Worm (Caenorhabditis elegans) whole organism, young adult: ENCODE results near the gene ref-1.

Source experiments
- B0035.1 ChIP-seq: sonication (generic microtip); optimal IDR thresholded peaks from 2 replicates; lab custom pipeline; 2016; ENCODE audit warnings: missing genetic modification characterization, mild to moderate bottlenecking, missing compliant biosample characterization, missing genotype, missing genetic modification reagents
- C06A6.2 ChIP-seq: fragments of 200-800 bp; sonication (Bioruptor generic); conservative IDR thresholded peaks from 2 replicates; pipeline ENCODE4 v1.3.6; 2022; ENCODE audit warnings: missing genetic modification characterization, missing compliant biosample characterization
- C17E4.6 ChIP-seq: fragments of 200-800 bp; sonication (Bioruptor generic); IDR thresholded peaks from 2 replicates; pipeline ENCODE4 v1.3.6; 2022; ENCODE audit warnings: missing genetic modification reagents, missing genetic modification characterization, missing compliant biosample characterization
- F10E7.11 ChIP-seq: sonication (generic microtip); optimal IDR thresholded peaks from 2 replicates; lab custom pipeline; 2017; ENCODE audit warnings: mild to moderate bottlenecking, missing genetic modification characterization, moderate library complexity, missing compliant biosample characterization
- F23B12.7 ChIP-seq: sonication (generic microtip); optimal IDR thresholded peaks from 2 replicates; lab custom pipeline; 2017; ENCODE audit warnings: missing genetic modification characterization, mild to moderate bottlenecking, missing compliant biosample characterization, antibody characterized with exemption, moderate library complexity; ENCODE audit not compliant: insufficient read depth
- F37B4.10 ChIP-seq: fragments of 200-800 bp; sonication (Bioruptor generic); IDR thresholded peaks from 2 replicates; pipeline ENCODE4 v1.3.6; 2022; ENCODE audit warnings: missing genetic modification characterization, missing compliant biosample characterization
- F49E8.2 ChIP-seq: sonication (generic microtip); optimal IDR thresholded peaks from 3 replicates; lab custom pipeline; 2017; ENCODE audit warnings: missing genetic modification characterization, mild to moderate bottlenecking, missing compliant biosample characterization, antibody characterized with exemption, moderate library complexity; ENCODE audit not compliant: insufficient read depth
- T07F8.4 ChIP-seq: sonication (generic microtip); optimal IDR thresholded peaks from 2 replicates; lab custom pipeline; 2016; ENCODE audit warnings: mild to moderate bottlenecking, missing genetic modification characterization, moderate library complexity, missing compliant biosample characterization
- Y53G8AR.9 ChIP-seq: fragments of 200-800 bp; sonication (Bioruptor generic); conservative IDR thresholded peaks from 2 replicates; pipeline ENCODE4 v1.3.6; 2022; ENCODE audit warnings: missing genetic modification reagents, missing genetic modification characterization, missing compliant biosample characterization
- Y56A3A.18 ChIP-seq: fragments of 200-800 bp; sonication (Bioruptor generic); IDR thresholded peaks from 2 replicates; pipeline ENCODE4 v1.3.6; 2022; ENCODE audit warnings: missing genetic modification reagents, missing genetic modification characterization, missing compliant biosample characterization
- Y79H2A.3 ChIP-seq: fragments of 200-800 bp; sonication (Bioruptor generic); conservative IDR thresholded peaks from 2 replicates; pipeline ENCODE4 v1.3.6; 2022; ENCODE audit warnings: missing genetic modification reagents, missing genetic modification characterization, missing compliant biosample characterization
- ZK185.1 ChIP-seq: sonication (generic microtip); optimal IDR thresholded peaks from 2 replicates; lab custom pipeline; 2016; ENCODE audit warnings: mild to moderate bottlenecking, missing genetic modification characterization, missing compliant biosample characterization; ENCODE audit not compliant: poor library complexity, severe bottlenecking
- ama-1 ChIP-seq, 3 experiments: fragments of 150-350 bp in 1 of 3; sonication (generic microtip) in 2 of 3; optimal IDR thresholded peaks; 2 replicates each; lab custom pipeline; 2014 to 2018; ENCODE audit warnings: missing biosample characterization in 2 of 3, missing genetic modification characterization in 2 of 3, missing genetic modification reagents in 2 of 3
- athp-1 ChIP-seq: sonication (generic microtip); optimal IDR thresholded peaks from 2 replicates; lab custom pipeline; 2017; ENCODE audit warnings: mild to moderate bottlenecking, missing genetic modification characterization, missing compliant biosample characterization
- attf-3 ChIP-seq: fragments of 200-800 bp; sonication (Bioruptor generic); conservative IDR thresholded peaks from 2 replicates; pipeline ENCODE4 v1.3.6; 2022; ENCODE audit warnings: missing genetic modification reagents, missing genetic modification characterization, missing compliant biosample characterization
- bed-2 ChIP-seq: fragments of 200-800 bp; sonication (Bioruptor generic); IDR thresholded peaks from 2 replicates; pipeline ENCODE4 v1.3.6; 2022; ENCODE audit warnings: missing genetic modification reagents, missing genetic modification characterization, missing compliant biosample characterization
- cebp-2 ChIP-seq: fragments of 200-800 bp; sonication (Bioruptor generic); IDR thresholded peaks from 2 replicates; pipeline ENCODE4 v1.3.6; 2022; ENCODE audit warnings: missing genetic modification characterization, missing compliant biosample characterization
- ceh-100 ChIP-seq: fragments of 200-800 bp; sonication (Bioruptor generic); IDR thresholded peaks from 2 replicates; pipeline ENCODE4 v1.3.6; 2022; ENCODE audit warnings: missing genetic modification reagents, missing genetic modification characterization, missing compliant biosample characterization
- ceh-27 ChIP-seq: fragments of 200-800 bp; sonication (Bioruptor generic); optimal IDR thresholded peaks from 2 replicates; lab custom pipeline; 2018; ENCODE audit warnings: mild to moderate bottlenecking, missing genetic modification characterization, moderate library complexity, missing compliant biosample characterization
- ceh-58 ChIP-seq: fragments of 200-800 bp; sonication (Bioruptor generic); IDR thresholded peaks from 2 replicates; pipeline ENCODE4 v1.3.6; 2022; ENCODE audit warnings: missing genetic modification characterization, missing compliant biosample characterization
- ceh-91 ChIP-seq: fragments of 200-800 bp; sonication (Bioruptor generic); IDR thresholded peaks from 2 replicates; pipeline ENCODE4 v1.3.6; 2022; ENCODE audit warnings: missing genetic modification reagents, missing genetic modification characterization, missing compliant biosample characterization
- chd-7 ChIP-seq: sonication (generic microtip); optimal IDR thresholded peaks from 2 replicates; lab custom pipeline; 2016; ENCODE audit warnings: mild to moderate bottlenecking, missing genetic modification characterization, moderate library complexity, missing compliant biosample characterization
- egl-18 ChIP-seq: fragments of 200-800 bp; sonication (Bioruptor generic); IDR thresholded peaks from 2 replicates; pipeline ENCODE4 v1.3.6; 2022; ENCODE audit warnings: missing genetic modification reagents, missing genetic modification characterization, missing compliant biosample characterization
- egl-44 ChIP-seq: fragments of 200-800 bp; sonication (Bioruptor generic); IDR thresholded peaks from 2 replicates; pipeline ENCODE4 v1.3.6; 2022; ENCODE audit warnings: missing genetic modification reagents, missing genetic modification characterization, missing compliant biosample characterization
- ekl-4 ChIP-seq: fragments of 200-800 bp; sonication (Bioruptor generic); IDR thresholded peaks from 2 replicates; pipeline ENCODE4 v1.3.6; 2022; ENCODE audit warnings: missing genetic modification reagents, missing genetic modification characterization, missing compliant biosample characterization
- fkh-3 ChIP-seq: sonication (generic microtip); optimal IDR thresholded peaks from 2 replicates; lab custom pipeline; 2016; ENCODE audit warnings: mild to moderate bottlenecking, missing genetic modification characterization, missing compliant biosample characterization
- him-1 ChIP-seq: sonication (generic microtip); optimal IDR thresholded peaks from 2 replicates; lab custom pipeline; 2016; ENCODE audit warnings: missing genotype, missing genetic modification reagents, missing genetic modification characterization, missing compliant biosample characterization
- hmg-1.2 ChIP-seq: fragments of 200-800 bp; sonication (Bioruptor generic); IDR thresholded peaks from 2 replicates; pipeline ENCODE4 v1.3.6; 2022; ENCODE audit warnings: missing genetic modification reagents, missing genetic modification characterization, missing compliant biosample characterization
- hsf-1 ChIP-seq: fragments of 200-800 bp; sonication (Bioruptor generic); IDR thresholded peaks from 2 replicates; pipeline ENCODE4 v1.3.6; 2022; ENCODE audit warnings: missing genetic modification reagents, missing genetic modification characterization, missing compliant biosample characterization
- lag-1 ChIP-seq: fragments of 200-800 bp; sonication (Bioruptor generic); IDR thresholded peaks from 2 replicates; pipeline ENCODE4 v1.3.6; 2022; ENCODE audit warnings: missing genetic modification reagents, missing genetic modification characterization, missing compliant biosample characterization
- let-526 ChIP-seq: fragments of 200-800 bp; sonication (Bioruptor generic); IDR thresholded peaks from 2 replicates; pipeline ENCODE4 v1.3.6; 2022; ENCODE audit warnings: missing genetic modification reagents, missing genetic modification characterization, missing compliant biosample characterization
- lin-26 ChIP-seq: fragments of 200-800 bp; sonication (Bioruptor generic); IDR thresholded peaks from 2 replicates; pipeline ENCODE4 v1.3.6; 2022; ENCODE audit warnings: missing genetic modification reagents, missing genetic modification characterization, missing compliant biosample characterization
- lin-54 ChIP-seq: fragments of 200-800 bp; sonication (Bioruptor generic); optimal IDR thresholded peaks from 2 replicates; lab custom pipeline; 2018; ENCODE audit warnings: mild to moderate bottlenecking, missing genetic modification characterization, missing compliant biosample characterization
- lsy-27 ChIP-seq: sonication (generic microtip); optimal IDR thresholded peaks from 2 replicates; lab custom pipeline; 2017; ENCODE audit warnings: missing genetic modification characterization, mild to moderate bottlenecking, missing compliant biosample characterization, antibody characterized with exemption, missing genotype, borderline replicate concordance; ENCODE audit not compliant: insufficient read depth
- mxl-1 ChIP-seq: sonication (generic microtip); optimal IDR thresholded peaks from 2 replicates; lab custom pipeline; 2016; ENCODE audit warnings: missing genetic modification characterization, missing compliant biosample characterization
- nhr-179 ChIP-seq: sonication (generic microtip); optimal IDR thresholded peaks from 2 replicates; lab custom pipeline; 2016; ENCODE audit warnings: mild to moderate bottlenecking, missing genetic modification characterization, missing compliant biosample characterization
- nhr-27 ChIP-seq: fragments of 200-800 bp; sonication (Bioruptor generic); optimal IDR thresholded peaks from 2 replicates; lab custom pipeline; 2018; ENCODE audit warnings: mild to moderate bottlenecking, missing genetic modification characterization, moderate library complexity, missing compliant biosample characterization
- nhr-90 ChIP-seq: sonication (generic microtip); optimal IDR thresholded peaks from 2 replicates; lab custom pipeline; 2016; ENCODE audit warnings: missing genotype, mild to moderate bottlenecking, missing genetic modification characterization, missing compliant biosample characterization
- rec-8 ChIP-seq, 2 experiments: sonication (generic microtip); optimal IDR thresholded peaks; 2 replicates each; lab custom pipeline; 2016; ENCODE audit warnings: mild to moderate bottlenecking in 2 of 2, missing genetic modification characterization in 2 of 2, missing genetic modification reagents in 2 of 2, missing genotype in 2 of 2, missing biosample characterization in 1 of 2, missing compliant biosample characterization in 1 of 2, moderate library complexity in 1 of 2
- rpc-1 ChIP-seq, 2 experiments: fragments of 150-350 bp in 1 of 2; sonication (generic microtip) in 1 of 2; optimal IDR thresholded peaks; 2 replicates each; lab custom pipeline; 2014 to 2018; ENCODE audit warnings: missing biosample characterization in 1 of 2, missing genetic modification characterization in 1 of 2, missing genetic modification reagents in 1 of 2, missing genotype in 1 of 2
- snpc-3.4 ChIP-seq: sonication (generic microtip); optimal IDR thresholded peaks from 2 replicates; lab custom pipeline; 2017; ENCODE audit warnings: missing genetic modification characterization, mild to moderate bottlenecking, missing compliant biosample characterization, antibody characterized with exemption, moderate library complexity, missing genotype, missing genetic modification reagents
- sptf-2 ChIP-seq: fragments of 200-800 bp; sonication (Bioruptor generic); optimal IDR thresholded peaks from 2 replicates; lab custom pipeline; 2018; ENCODE audit warnings: mild to moderate bottlenecking, missing genetic modification characterization, missing compliant biosample characterization
- tlf-1 ChIP-seq: fragments of 200-800 bp; sonication (Bioruptor generic); optimal IDR thresholded peaks from 2 replicates; lab custom pipeline; 2018; ENCODE audit warnings: mild to moderate bottlenecking, missing genetic modification characterization, missing compliant biosample characterization
- ztf-18 ChIP-seq: sonication (generic microtip); optimal IDR thresholded peaks from 2 replicates; lab custom pipeline; 2016; ENCODE audit warnings: missing genotype, mild to moderate bottlenecking, missing genetic modification characterization, missing compliant biosample characterization

The ref-1 gene

DNA sequence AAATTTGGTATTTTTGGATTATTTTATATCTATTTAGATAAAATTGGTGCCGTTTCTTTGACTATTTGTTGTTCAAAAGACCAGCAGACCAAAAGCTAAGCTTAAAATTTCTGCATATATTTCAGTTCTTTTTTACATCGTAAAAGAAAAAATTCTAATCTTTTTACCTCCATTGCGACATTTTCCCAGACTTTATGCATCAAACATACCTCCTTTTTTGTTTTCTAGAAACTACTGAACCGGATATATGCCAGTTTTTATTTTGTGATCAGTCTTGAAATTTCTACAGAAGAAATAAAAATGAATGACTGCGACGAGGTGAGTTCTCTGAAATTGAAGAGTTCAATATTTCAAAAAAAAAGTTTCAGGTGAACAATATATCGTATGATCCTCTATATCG lies 23.7 kb upstream of the ref-1 start, which contains the start of gene srb-6:
srb-6 (plus strand) TSS at position 301 of the 400 bp plus-strand sequence.
- TF ChIP-seq ama-1 (optimal IDR thresholded peaks at IDR 0.05; lab: Kevin White, UChicago) (no peak), ama-1 (GFP tag; optimal IDR thresholded peaks at IDR 0.05; lab: Kevin White, UChicago) (no peak)

DNA sequence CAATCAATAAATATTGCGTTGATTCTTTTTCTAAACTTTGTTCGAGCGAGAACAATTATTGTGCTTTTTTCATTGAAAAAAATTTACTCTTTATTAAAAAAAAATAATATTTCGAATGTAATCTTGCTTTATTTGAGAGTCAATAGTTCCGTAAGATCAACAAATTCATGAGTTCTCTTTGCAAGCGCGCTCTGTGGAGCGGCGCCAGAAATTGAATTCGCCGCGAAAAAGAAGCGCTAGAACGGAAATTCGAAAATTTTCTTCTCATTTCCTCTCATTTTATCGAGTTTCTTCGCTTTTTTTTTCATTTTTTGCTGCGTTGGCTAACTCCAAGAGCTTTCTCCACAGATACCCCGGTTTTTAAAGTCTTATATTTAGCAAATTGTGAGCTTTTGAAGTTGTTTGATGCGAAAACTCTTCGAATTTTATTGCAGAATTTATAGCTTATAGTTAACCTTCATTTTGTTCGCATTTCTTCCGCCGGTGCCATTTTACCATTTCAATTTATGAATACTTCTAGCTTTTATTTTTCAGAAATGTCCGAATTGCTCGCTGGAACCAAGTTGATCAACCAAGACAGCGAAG lies 21.1 kb upstream of the ref-1 start, which contains the start of gene R05H5.3:
R05H5.3 (plus strand) TSS at position 535 of the 585 bp plus-strand sequence.
- TF ChIP-seq ceh-100 (peak; percentile 94), ZK185.1 (peak; percentile 18), sptf-2 (no peak), chd-7 (no peak), C17E4.6 (peak; percentile 69; the same call in 1 of the 2 replicates), ztf-18 (peak; percentile 58), rec-8 (tag; optimal IDR thresholded peaks at IDR 0.05; lab: Kevin White, UChicago) (peak in 1 of 2 experiments; percentile 14), nhr-90 (tag; lab: Kevin White, UChicago) (no peak), Y53G8AR.9 (GFP tag; lab: Robert Waterston, UW) (no peak), F10E7.11 (tag; lab: Kevin White, UChicago) (no peak), cebp-2 (GFP tag; lab: Robert Waterston, UW) (no peak), ceh-58 (GFP tag; lab: Robert Waterston, UW) (no peak), F49E8.2 (peak; percentile 74), nhr-27 (tag; lab: Kevin White, UChicago) (no peak), attf-3 (GFP tag; lab: Robert Waterston, UW) (peak; percentile 72), lsy-27 (tag; lab: Kevin White, UChicago) (no peak), Y56A3A.18 (GFP tag; lab: Robert Waterston, UW) (no peak), hsf-1 (GFP tag; lab: Robert Waterston, UW) (peak; percentile 55; the same call in 1 of the 2 replicates), B0035.1 (tag; lab: Kevin White, UChicago) (no peak), F37B4.10 (GFP tag; lab: Robert Waterston, UW) (no peak), him-1 (tag; lab: Kevin White, UChicago) (peak; percentile 74), egl-44 (no peak), hmg-1.2 (GFP tag; lab: Robert Waterston, UW) (peak; percentile 66; the same call in 1 of the 2 replicates), ceh-91 (GFP tag; lab: Robert Waterston, UW) (peak; percentile 94), rpc-1 (optimal IDR thresholded peaks at IDR 0.05; lab: Kevin White, UChicago) (no peak), rpc-1 (tag; optimal IDR thresholded peaks at IDR 0.05; lab: Kevin White, UChicago) (no peak), nhr-179 (no peak), athp-1 (tag; lab: Kevin White, UChicago) (no peak), Y79H2A.3 (GFP tag; lab: Robert Waterston, UW) (peak; percentile 72; the same call in 1 of the 2 replicates), lin-54 (GFP tag; lab: Kevin White, UChicago) (peak; percentile 85), tlf-1 (GFP tag; lab: Kevin White, UChicago) (peak; percentile 58), ekl-4 (peak; percentile 31; the same call in 1 of the 2 replicates), fkh-3 (tag; lab: Kevin White, UChicago) (no peak), lin-26 (GFP tag; lab: Robert Waterston, UW) (no peak), mxl-1 (tag; lab: Kevin White, UChicago) (no peak), F23B12.7 (tag; lab: Kevin White, UChicago) (peak; percentile 79), lag-1 (GFP tag; lab: Robert Waterston, UW) (no peak), let-526 (GFP tag; lab: Robert Waterston, UW) (no peak), T07F8.4 (tag; lab: Kevin White, UChicago) (no peak), C06A6.2 (GFP tag; lab: Robert Waterston, UW) (no peak), ceh-27 (GFP tag; lab: Kevin White, UChicago) (no peak), bed-2 (GFP tag; lab: Robert Waterston, UW) (peak; percentile 50; the same call in 1 of the 2 replicates), snpc-3.4 (tag; lab: Kevin White, UChicago) (peak; percentile 70), egl-18 (GFP tag; lab: Robert Waterston, UW) (no peak)
